Fruit fly (Drosophila melanogaster) whole organism, larva: ENCODE results near the gene jp.

Source experiments
- noc ChIP-seq: fragments of 200-800 bp; sonication (Bioruptor generic); optimal IDR thresholded peaks from 3 replicates; lab custom pipeline; 2019; ENCODE audit warnings: missing biosample characterization, mild to moderate bottlenecking, missing genetic modification characterization, moderate library complexity

The jp gene

dm6 chr2L:9584098-9584703 is 17.7 kb upstream of the jp start:
- TF ChIP-seq noc (tag; lab: Kevin White, UChicago): no peak

dm6 chr2L:9581582-9581981 is 15.0 kb upstream of the jp start, which contains the start of gene gcm:
gcm (minus strand) TSS chr2L:9581745.
- TF ChIP-seq noc (tag; lab: Kevin White, UChicago): no peak

- no peak for TF ChIP-seq noc (tag; lab: Kevin White, UChicago)
Observed at dm6 chr2L:9579538-9579937, 13.0 kb upstream of the jp start, which contains the start of gene CG31709. CG31709 (minus strand) TSS chr2L:9579638.

- TF ChIP-seq noc (tag; lab: Kevin White, UChicago): peak; percentile 67
Observed at dm6 chr2L:9576269-9576933, 9.9 kb upstream of the jp start, which contains the start of gene Mtpalpha. Mtpalpha (minus strand) TSS chr2L:9576769.

- no peak for TF ChIP-seq noc (tag; lab: Kevin White, UChicago)
Observed at dm6 chr2L:9570673-9571193, 4.2 kb upstream of the jp start.

- TF ChIP-seq noc (tag; lab: Kevin White, UChicago): peak; percentile 98
Observed at dm6 chr2L:9569588-9570434, 3.3 kb upstream of the jp start.

dm6 chr2L:9569131-9569530 is 2.6 kb upstream of the jp start:
- no peak for TF ChIP-seq noc (tag; lab: Kevin White, UChicago)

dm6 chr2L:9568360-9569088 is 2.0 kb upstream of the jp start, which contains the start of gene brwl:
brwl (plus strand) TSS chr2L:9568890.
- peak; percentile 99 for TF ChIP-seq noc (tag; lab: Kevin White, UChicago)

- TF ChIP-seq noc (tag; lab: Kevin White, UChicago): peak; percentile 81
Observed at dm6 chr2L:9567398-9567856, 877 bp upstream of the jp start.

dm6 chr2L:9565387-9565786 is 1.2 kb downstream of the jp start, which contains the start of gene CG46468:
CG46468 (minus strand) TSS chr2L:9565438.
- TF ChIP-seq noc (tag; lab: Kevin White, UChicago): no peak

- TF ChIP-seq noc (tag; lab: Kevin White, UChicago): peak; percentile 18
Observed at dm6 chr2L:9564527-9564926, 2.0 kb downstream of the jp start.

dm6 chr2L:9562713-9563112 is 3.8 kb downstream of the jp start:
- TF ChIP-seq noc (tag; lab: Kevin White, UChicago): no peak

- TF ChIP-seq noc (tag; lab: Kevin White, UChicago): no peak
Observed at dm6 chr2L:9560045-9560587, 6.4 kb downstream of the jp start.

- TF ChIP-seq noc (tag; lab: Kevin White, UChicago): no peak
Observed at dm6 chr2L:9557858-9558257, 8.7 kb downstream of the jp start.

dm6 chr2L:9550880-9551279 is 15.7 kb downstream of the jp start:
- no peak for TF ChIP-seq noc (tag; lab: Kevin White, UChicago)
